Fruit fly (Drosophila melanogaster): ENCODE measurements around the gene CG9004.

CG9004 gene

DNA sequence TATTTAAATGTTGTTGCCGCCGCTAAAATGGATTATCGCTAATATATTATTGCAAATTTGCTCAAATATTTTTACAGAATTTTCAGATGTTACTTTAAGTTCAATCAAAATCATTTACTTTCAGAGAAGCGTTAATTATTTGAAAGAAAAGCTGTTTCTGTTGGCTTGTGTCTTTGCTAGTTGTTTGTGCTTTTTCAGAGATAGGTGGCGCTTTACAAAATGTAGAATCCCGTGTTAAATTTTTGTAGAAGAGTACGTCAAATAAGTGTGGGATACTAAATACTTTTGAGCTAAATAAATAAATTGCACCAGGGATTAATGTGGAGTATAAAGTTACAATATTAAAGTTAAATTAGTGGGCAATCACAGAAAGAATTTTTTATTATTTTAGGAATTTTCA, 35.8 kb downstream of the CG9004 start (continued):
- TF ChIP-seq yki (optimal IDR thresholded peaks at IDR 0.05) (no peak), Fer1 (GFP tag; optimal IDR thresholded peaks at IDR 0.05) (peak; percentile 27), Atf-2 (GFP tag; optimal IDR thresholded peaks at IDR 0.05) (no peak), Sry-δ (GFP tag; optimal IDR thresholded peaks at IDR 0.05) (peak; percentile 8), zen2 (GFP tag; IDR thresholded peaks at IDR 0.05; ENCODE audit: partially characterized antibody) (no peak), Hr78 (GFP tag; optimal IDR thresholded peaks at IDR 0.05) (no peak), chinmo (GFP tag; IDR thresholded peaks at IDR 0.05; ENCODE audit: partially characterized antibody) (0 out of 4 replicates have a peak, but pooled peaks have one; percentile 64), CG2889 (GFP tag; IDR thresholded peaks at IDR 0.05) (no peak), Bgb (GFP tag; IDR thresholded peaks at IDR 0.05; ENCODE audit: partially characterized antibody) (peak; percentile 77), gfzf (GFP tag; optimal IDR thresholded peaks at IDR 0.05) (peak; percentile 49), Rfx (GFP tag; IDR thresholded peaks at IDR 0.05) (0 out of 2 replicates have a peak, but pooled peaks have one; percentile 18), ara (GFP tag; IDR thresholded peaks at IDR 0.05) (no peak), Ets65A (GFP tag) (peak; percentile 87), CTCF (GFP tag; optimal IDR thresholded peaks at IDR 0.05) (peak; percentile 97), gt (GFP tag; IDR thresholded peaks at IDR 0.05) (no peak), trem (tag; optimal IDR thresholded peaks at IDR 0.05) (peak; percentile 20), al (GFP tag; IDR thresholded peaks at IDR 0.05) (no peak), peb (GFP tag; IDR thresholded peaks at IDR 0.05) (no peak), CG8944 (GFP tag; optimal IDR thresholded peaks at IDR 0.05) (no peak), CG14667 (GFP tag; IDR thresholded peaks at IDR 0.05) (no peak), CG17612 (GFP tag; IDR thresholded peaks at IDR 0.05) (no peak), schlank (tag; optimal IDR thresholded peaks at IDR 0.05) (no peak), pzg (GFP tag; optimal IDR thresholded peaks at IDR 0.05) (peak; percentile 4), ato (GFP tag; IDR thresholded peaks at IDR 0.05; ENCODE audit: partially characterized antibody) (no peak), CG31388 (GFP tag; optimal IDR thresholded peaks at IDR 0.05) (no peak), CG13287 (GFP tag; IDR thresholded peaks at IDR 0.05; ENCODE audit: partially characterized antibody) (peak; percentile 22; the same call in 1 of the 2 replicates), bbx (GFP tag; IDR thresholded peaks at IDR 0.05; ENCODE audit: partially characterized antibody) (no peak; the same call in 1 of the 2 replicates), repo (GFP tag; optimal IDR thresholded peaks at IDR 0.05) (no peak)

DNA sequence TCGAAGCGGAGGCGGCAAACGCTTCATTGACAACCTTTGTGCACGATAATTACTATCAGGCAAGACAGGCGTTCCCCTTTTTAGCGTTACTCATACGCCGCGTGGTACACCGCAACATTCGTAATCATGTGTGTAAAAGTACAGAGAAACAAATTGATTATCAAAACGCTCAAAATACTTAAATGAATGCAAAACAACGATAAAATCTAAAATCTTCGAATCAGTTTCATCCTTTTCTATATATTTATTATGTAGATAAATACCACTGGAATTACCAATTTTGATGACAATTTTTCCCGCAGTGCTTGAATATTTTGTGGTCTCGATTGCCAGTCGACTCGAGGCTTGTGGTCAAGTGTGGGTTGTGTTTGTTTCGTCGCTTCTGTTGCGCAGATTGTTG, 37.3 kb downstream of the CG9004 start:
- TF ChIP-seq pan (optimal IDR thresholded peaks at IDR 0.05) (no peak), pan (GFP tag; optimal IDR thresholded peaks at IDR 0.05 in 1 of 2, IDR thresholded peaks at IDR 0.05 in 1 of 2) (peak in 1 of 2 experiments; percentile 45), CG2889 (GFP tag; IDR thresholded peaks at IDR 0.05) (no peak), CG2712 (tag; optimal IDR thresholded peaks at IDR 0.05) (no peak), B-H1 (GFP tag; IDR thresholded peaks at IDR 0.05) (no peak), BtbVII (GFP tag; optimal IDR thresholded peaks at IDR 0.05) (no peak), CG4282 (GFP tag; optimal IDR thresholded peaks at IDR 0.05) (no peak), CG15514 (GFP tag; optimal IDR thresholded peaks at IDR 0.05) (peak; percentile 29), CG16779 (GFP tag; IDR thresholded peaks at IDR 0.05) (no peak), CG5180 (GFP tag; optimal IDR thresholded peaks at IDR 0.05) (no peak), Eip74EF (GFP tag; optimal IDR thresholded peaks at IDR 0.05) (no peak), CG43689 (GFP tag; IDR thresholded peaks at IDR 0.05) (no peak), CG6254 (GFP tag; optimal IDR thresholded peaks at IDR 0.05) (no peak), BEAF-32 (GFP tag; optimal IDR thresholded peaks at IDR 0.05) (no peak), CG10462 (GFP tag; optimal IDR thresholded peaks at IDR 0.05) (no peak), Rfx (GFP tag; IDR thresholded peaks at IDR 0.05) (no peak), CG18764 (GFP tag; optimal IDR thresholded peaks at IDR 0.05) (peak; percentile 13), nerfin-1 (tag; optimal IDR thresholded peaks at IDR 0.05) (no peak), CG4820 (GFP tag; optimal IDR thresholded peaks at IDR 0.05) (peak; percentile 7), sob (GFP tag; IDR thresholded peaks at IDR 0.05) (no peak), HLH3B (GFP tag; IDR thresholded peaks at IDR 0.05) (peak; percentile 61), slp2 (GFP tag; optimal IDR thresholded peaks at IDR 0.05) (no peak), disco-r (GFP tag; optimal IDR thresholded peaks at IDR 0.05) (no peak), ara (GFP tag; IDR thresholded peaks at IDR 0.05) (no peak), ewg (GFP tag; optimal IDR thresholded peaks at IDR 0.05) (no peak), Lim3 (GFP tag; IDR thresholded peaks at IDR 0.05) (no peak; the same call in 1 of the 2 replicates), hkb (optimal IDR thresholded peaks at IDR 0.05) (no peak), hkb (GFP tag; IDR thresholded peaks at IDR 0.05) (peak; percentile 43; the same call in 1 of the 2 replicates)
